Fruit fly (Drosophila melanogaster) whole organism, adult: ENCODE data around the gene CG6739.

Experiments used
- CG11617 ChIP-seq: fragments of 200-800 bp; sonication (Bioruptor generic); optimal IDR thresholded peaks from 2 replicates; lab custom pipeline; 2017; ENCODE audit warnings: mild to moderate bottlenecking, missing biosample characterization, missing genetic modification reagents, missing genetic modification characterization
- CG12768 ChIP-seq: fragments of 200-800 bp; sonication (Bioruptor generic); optimal IDR thresholded peaks from 2 replicates; lab custom pipeline; 2017; ENCODE audit warnings: missing biosample characterization, missing genetic modification characterization, mild to moderate bottlenecking, moderate library complexity, missing genetic modification reagents
- CG14711 ChIP-seq: fragments of 200-800 bp; sonication (Bioruptor generic); optimal IDR thresholded peaks from 2 replicates; lab custom pipeline; 2018; ENCODE audit warnings: missing biosample characterization, mild to moderate bottlenecking, missing genetic modification characterization, moderate library complexity
- CG1620 ChIP-seq: fragments of 200-800 bp; sonication (Bioruptor generic); optimal IDR thresholded peaks from 2 replicates; lab custom pipeline; 2016; ENCODE audit warnings: missing biosample characterization, missing genetic modification characterization
- CG33017 ChIP-seq: fragments of 200-800 bp; sonication (Bioruptor generic); optimal IDR thresholded peaks from 2 replicates; lab custom pipeline; 2018; ENCODE audit warnings: missing biosample characterization, mild to moderate bottlenecking, missing genetic modification characterization, moderate library complexity
- CG5204 ChIP-seq: fragments of 200-800 bp; sonication (Bioruptor generic); optimal IDR thresholded peaks from 2 replicates; lab custom pipeline; 2016; ENCODE audit warnings: missing biosample characterization, missing genetic modification characterization
- CG7045 ChIP-seq: fragments of 200-800 bp; sonication (Bioruptor generic); optimal IDR thresholded peaks from 2 replicates; lab custom pipeline; 2017; ENCODE audit warnings: missing biosample characterization, mild to moderate bottlenecking, missing genetic modification characterization
- CG7101 ChIP-seq: fragments of 200-800 bp; sonication (Bioruptor generic); optimal IDR thresholded peaks from 2 replicates; lab custom pipeline; 2018; ENCODE audit warnings: missing biosample characterization, mild to moderate bottlenecking, missing genetic modification characterization, moderate library complexity
- Clk ChIP-seq: fragments of 200-800 bp; sonication (Bioruptor generic); optimal IDR thresholded peaks from 2 replicates; lab custom pipeline; 2017; ENCODE audit warnings: missing biosample characterization, missing genetic modification characterization
- Crg-1 ChIP-seq: fragments of 200-800 bp; sonication (Bioruptor generic); optimal IDR thresholded peaks from 2 replicates; lab custom pipeline; 2016; ENCODE audit warnings: missing biosample characterization, missing genetic modification characterization
- Hr96 ChIP-seq: fragments of 200-800 bp; sonication (Bioruptor generic); optimal IDR thresholded peaks from 2 replicates; lab custom pipeline; 2016; ENCODE audit warnings: missing biosample characterization, missing genetic modification characterization
- Mnt ChIP-seq: fragments of 200-800 bp; sonication (Bioruptor generic); optimal IDR thresholded peaks from 2 replicates; lab custom pipeline; 2016; ENCODE audit warnings: missing biosample characterization, mild to moderate bottlenecking, missing genetic modification characterization
- cic ChIP-seq: fragments of 200-800 bp; sonication (Bioruptor generic); optimal IDR thresholded peaks from 2 replicates; lab custom pipeline; 2017; ENCODE audit warnings: missing biosample characterization, mild to moderate bottlenecking, missing genetic modification characterization, moderate library complexity
- cnc ChIP-seq, 2 experiments: fragments of >200 bp; optimal IDR thresholded peaks; 2 replicates each; lab custom pipeline; 2017
- kay ChIP-seq: fragments of 200-800 bp; sonication (Bioruptor generic); peaks from one replicate; lab custom pipeline; 2016; ENCODE audit warnings: missing biosample characterization, missing genetic modification characterization, borderline replicate concordance
- ovo ChIP-seq: fragments of 200-800 bp; sonication (Bioruptor generic); optimal IDR thresholded peaks from 2 replicates; lab custom pipeline; 2016; ENCODE audit warnings: missing biosample characterization, missing genetic modification characterization
- pad ChIP-seq: fragments of 200-800 bp; sonication (Bioruptor generic); optimal IDR thresholded peaks from 3 replicates; lab custom pipeline; 2017; ENCODE audit warnings: missing biosample characterization, missing genetic modification characterization, mild to moderate bottlenecking, moderate library complexity, missing genetic modification reagents
- tj ChIP-seq: fragments of 200-800 bp; sonication (Bioruptor generic); optimal IDR thresholded peaks from 3 replicates; lab custom pipeline; 2017; ENCODE audit warnings: missing biosample characterization, mild to moderate bottlenecking, missing genetic modification characterization, moderate library complexity
- toe ChIP-seq: fragments of 200-800 bp; sonication (Bioruptor generic); optimal IDR thresholded peaks from 2 replicates; lab custom pipeline; 2016; ENCODE audit warnings: missing biosample characterization, missing genetic modification characterization

Gene CG6739

dm6 chr2L:7587106-7587505 is 21.1 kb upstream of the CG6739 start:
- TF ChIP-seq cic, result no peak
- TF ChIP-seq CG7101 (tag; lab: Kevin White, UChicago), result no peak
- no peak for TF ChIP-seq CG5204 (GFP tag; lab: Kevin White, UChicago)
- TF ChIP-seq CG7045, result no peak
- TF ChIP-seq CG14711, result no peak
- no peak for TF ChIP-seq CG1620 (GFP tag; lab: Kevin White, UChicago)
- no peak for TF ChIP-seq CG33017 (tag; lab: Kevin White, UChicago)
- no peak for TF ChIP-seq CG12768
- TF ChIP-seq kay (GFP tag; lab: Kevin White, UChicago), result no peak
- no peak for TF ChIP-seq cnc (optimal IDR thresholded peaks at IDR 0.05; lab: Kevin White, UChicago)
- TF ChIP-seq tj (GFP tag; lab: Kevin White, UChicago), result no peak
- no peak for TF ChIP-seq toe (GFP tag; lab: Kevin White, UChicago)
- no peak for TF ChIP-seq ovo
- TF ChIP-seq Hr96 (GFP tag; lab: Kevin White, UChicago), result no peak

dm6 chr2L:7592858-7593257 is 15.3 kb upstream of the CG6739 start:
- TF ChIP-seq CG33017 (tag; lab: Kevin White, UChicago), result no peak
- TF ChIP-seq cnc (optimal IDR thresholded peaks at IDR 0.05; lab: Kevin White, UChicago), result no peak
- TF ChIP-seq tj (GFP tag; lab: Kevin White, UChicago), result no peak
- TF ChIP-seq Mnt, result no peak
- TF ChIP-seq Crg-1 (GFP tag; lab: Kevin White, UChicago), result no peak
- no peak for TF ChIP-seq toe (GFP tag; lab: Kevin White, UChicago)
- no peak for TF ChIP-seq CG5204 (GFP tag; lab: Kevin White, UChicago)

dm6 chr2L:7596862-7597261 is 11.3 kb upstream of the CG6739 start:
- TF ChIP-seq CG33017 (tag; lab: Kevin White, UChicago) (no peak), cnc (optimal IDR thresholded peaks at IDR 0.05; lab: Kevin White, UChicago) (no peak)

- TF ChIP-seq toe (GFP tag; lab: Kevin White, UChicago), result no peak
- TF ChIP-seq Clk (GFP tag; lab: Kevin White, UChicago), result no peak
- TF ChIP-seq CG11617 (GFP tag; lab: Kevin White, UChicago), result no peak
- TF ChIP-seq cic, result no peak
- no peak for TF ChIP-seq kay (GFP tag; lab: Kevin White, UChicago)
- TF ChIP-seq CG5204 (GFP tag; lab: Kevin White, UChicago), result no peak
- TF ChIP-seq tj (GFP tag; lab: Kevin White, UChicago), result no peak
- no peak for TF ChIP-seq cnc (optimal IDR thresholded peaks at IDR 0.05; lab: Kevin White, UChicago)
- TF ChIP-seq CG7045, result no peak
- no peak for TF ChIP-seq CG33017 (tag; lab: Kevin White, UChicago)
- no peak for TF ChIP-seq ovo
- no peak for TF ChIP-seq pad (GFP tag; lab: Kevin White, UChicago)
- no peak for TF ChIP-seq Crg-1 (GFP tag; lab: Kevin White, UChicago)
- TF ChIP-seq Hr96 (GFP tag; lab: Kevin White, UChicago), result no peak
- no peak for TF ChIP-seq Mnt
These were observed 10.8 kb upstream of the CG6739 start for dm6 chr2L:7597431-7597830.

- TF ChIP-seq CG12768 (no peak), kay (GFP tag; lab: Kevin White, UChicago) (no peak), Hr96 (GFP tag; lab: Kevin White, UChicago) (no peak), ovo (no peak), Clk (GFP tag; lab: Kevin White, UChicago) (no peak), CG33017 (tag; lab: Kevin White, UChicago) (no peak), tj (GFP tag; lab: Kevin White, UChicago) (no peak), CG5204 (GFP tag; lab: Kevin White, UChicago) (no peak)
These were observed 9.9 kb upstream of the CG6739 start for dm6 chr2L:7598260-7598659.

dm6 chr2L:7598697-7599096 is 9.5 kb upstream of the CG6739 start:
- no peak for TF ChIP-seq toe (GFP tag; lab: Kevin White, UChicago)
- TF ChIP-seq ovo, result no peak
- no peak for TF ChIP-seq tj (GFP tag; lab: Kevin White, UChicago)
- TF ChIP-seq cic, result no peak
- TF ChIP-seq CG14711, result no peak
- no peak for TF ChIP-seq Hr96 (GFP tag; lab: Kevin White, UChicago)
- no peak for TF ChIP-seq CG11617 (GFP tag; lab: Kevin White, UChicago)
- TF ChIP-seq pad (GFP tag; lab: Kevin White, UChicago), result no peak
- no peak for TF ChIP-seq Mnt
- TF ChIP-seq CG7045, result no peak
- no peak for TF ChIP-seq CG33017 (tag; lab: Kevin White, UChicago)
- no peak for TF ChIP-seq CG7101 (tag; lab: Kevin White, UChicago)
- TF ChIP-seq CG12768, result no peak
- TF ChIP-seq CG1620 (GFP tag; lab: Kevin White, UChicago), result no peak

dm6 chr2L:7601875-7602274 is 6.3 kb upstream of the CG6739 start:
- TF ChIP-seq kay (GFP tag; lab: Kevin White, UChicago) (no peak), CG7045 (peak; percentile 10), CG5204 (GFP tag; lab: Kevin White, UChicago) (peak; percentile 17), tj (GFP tag; lab: Kevin White, UChicago) (no peak), CG7101 (tag; lab: Kevin White, UChicago) (no peak), Clk (GFP tag; lab: Kevin White, UChicago) (no peak)

dm6 chr2L:7605300-7605699 is 2.9 kb upstream of the CG6739 start, which contains the start of gene Cyp4d21:
Cyp4d21 (plus strand) TSS chr2L:7605600.
- TF ChIP-seq ovo, result no peak
- no peak for TF ChIP-seq Clk (GFP tag; lab: Kevin White, UChicago)
- no peak for TF ChIP-seq tj (GFP tag; lab: Kevin White, UChicago)
- TF ChIP-seq toe (GFP tag; lab: Kevin White, UChicago), result no peak
- TF ChIP-seq CG7045, result no peak
- TF ChIP-seq Crg-1 (GFP tag; lab: Kevin White, UChicago), result no peak
- no peak for TF ChIP-seq CG33017 (tag; lab: Kevin White, UChicago)
- no peak for TF ChIP-seq Hr96 (GFP tag; lab: Kevin White, UChicago)
- TF ChIP-seq cnc (optimal IDR thresholded peaks at IDR 0.05; lab: Kevin White, UChicago), result no peak
- no peak for TF ChIP-seq Mnt
- TF ChIP-seq CG11617 (GFP tag; lab: Kevin White, UChicago), result no peak
- TF ChIP-seq CG1620 (GFP tag; lab: Kevin White, UChicago), result no peak
- TF ChIP-seq CG12768, result no peak
- TF ChIP-seq CG14711, result no peak
